Worm (Caenorhabditis elegans) whole organism, midembryonic: ENCODE results near the gene dpf-4.

Experiments used
- T22C8.4 ChIP-seq: fragments of 200-800 bp; sonication (Bioruptor generic); IDR thresholded peaks from 2 replicates; pipeline ENCODE4 v1.3.6; 2022; ENCODE audit warnings: missing genetic modification characterization, missing compliant biosample characterization
- flt-1 ChIP-seq: fragments of 200-800 bp; sonication (Bioruptor generic); IDR thresholded peaks from 2 replicates; pipeline ENCODE4 v1.3.6; 2022; ENCODE audit warnings: missing genetic modification characterization, missing compliant biosample characterization
- med-1 ChIP-seq: sonication (generic microtip); optimal IDR thresholded peaks from 2 replicates; lab custom pipeline; 2017; ENCODE audit warnings: missing genetic modification characterization, mild to moderate bottlenecking, missing compliant biosample characterization, antibody characterized with exemption, missing genetic modification reagents; ENCODE audit not compliant: insufficient read depth
- ref-1 ChIP-seq: fragments of 200-800 bp; sonication (Bioruptor generic); conservative IDR thresholded peaks from 2 replicates; pipeline ENCODE4 v1.3.6; 2022; ENCODE audit warnings: missing genetic modification reagents, missing genetic modification characterization, missing compliant biosample characterization
- tab-1 ChIP-seq: fragments of 200-800 bp; sonication (Bioruptor generic); IDR thresholded peaks from 2 replicates; pipeline ENCODE4 v1.3.6; 2022; ENCODE audit warnings: missing genetic modification characterization, missing compliant biosample characterization
- ztf-23 ChIP-seq: fragments of 200-800 bp; sonication (Bioruptor generic); IDR thresholded peaks from 2 replicates; pipeline ENCODE4 v1.3.6; 2022; ENCODE audit warnings: missing genetic modification reagents, missing genetic modification characterization, missing compliant biosample characterization
- ztf-29 ChIP-seq: fragments of 200-800 bp; sonication (Bioruptor generic); IDR thresholded peaks from 2 replicates; pipeline ENCODE4 v1.3.6; 2022; ENCODE audit warnings: missing genetic modification reagents, missing genetic modification characterization, missing compliant biosample characterization

- TF ChIP-seq ztf-29 (GFP tag; lab: Robert Waterston, UW) (no peak), T22C8.4 (GFP tag; lab: Robert Waterston, UW) (no peak), flt-1 (GFP tag; lab: Robert Waterston, UW) (no peak), med-1 (GFP tag; lab: Kevin White, UChicago) (no peak), tab-1 (GFP tag; lab: Robert Waterston, UW) (no peak), ztf-23 (no peak), ref-1 (GFP tag; lab: Robert Waterston, UW) (no peak)
These were observed 5.2 kb downstream of the dpf-4 start, which contains the start of gene rabn-5 for ce11 chrIII:5864270-5864669.
